Fruit fly (Drosophila melanogaster): ENCODE results near the gene CG44437.

The CG44437 gene

DNA sequence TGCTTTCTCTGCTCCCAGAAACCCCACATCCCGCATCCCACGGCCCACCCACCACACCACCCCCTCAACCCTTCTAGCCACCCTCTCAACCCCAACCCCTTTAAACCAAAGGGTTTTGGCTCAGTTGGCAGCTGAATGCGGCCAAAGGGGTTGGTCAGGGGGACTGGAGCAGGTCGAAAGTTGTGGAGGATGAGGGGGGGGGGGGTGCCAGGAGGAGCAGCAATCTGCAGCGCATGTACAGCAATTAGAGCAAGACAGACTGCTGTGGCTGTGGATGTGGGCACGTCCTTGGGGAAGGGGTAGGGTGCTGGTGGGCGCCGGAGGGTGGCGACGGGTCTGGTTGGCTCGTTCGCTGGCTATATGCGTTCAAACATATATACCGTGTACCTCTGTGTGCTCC is 6.5 kb upstream of the CG44437 start:
- TF ChIP-seq CG11902 (GFP tag; optimal IDR thresholded peaks at IDR 0.05) (no peak), Met (GFP tag; optimal IDR thresholded peaks at IDR 0.05) (no peak), CG8632 (GFP tag; optimal IDR thresholded peaks at IDR 0.05) (no peak), CG3919 (GFP tag; optimal IDR thresholded peaks at IDR 0.05) (no peak), Eip75B (GFP tag; optimal IDR thresholded peaks at IDR 0.05) (no peak), net (GFP tag; optimal IDR thresholded peaks at IDR 0.05) (no peak), CG8119 (GFP tag; IDR thresholded peaks at IDR 0.05) (no peak), Smox (GFP tag; optimal IDR thresholded peaks at IDR 0.05) (no peak), lz (GFP tag; optimal IDR thresholded peaks at IDR 0.05) (no peak), CG34406 (GFP tag; optimal IDR thresholded peaks at IDR 0.05) (no peak), CG4318 (GFP tag; optimal IDR thresholded peaks at IDR 0.05) (no peak), CG7368 (GFP tag; optimal IDR thresholded peaks at IDR 0.05) (no peak), CG6276 (GFP tag; optimal IDR thresholded peaks at IDR 0.05) (no peak), CG32006 (GFP tag; optimal IDR thresholded peaks at IDR 0.05) (no peak), CG10669 (GFP tag; optimal IDR thresholded peaks at IDR 0.05) (no peak), Lpt (GFP tag; optimal IDR thresholded peaks at IDR 0.05) (no peak), Sox14 (GFP tag; optimal IDR thresholded peaks at IDR 0.05) (no peak), Sox102F (GFP tag; optimal IDR thresholded peaks at IDR 0.05) (no peak), CG11294 (GFP tag; IDR thresholded peaks at IDR 0.05) (no peak)

DNA sequence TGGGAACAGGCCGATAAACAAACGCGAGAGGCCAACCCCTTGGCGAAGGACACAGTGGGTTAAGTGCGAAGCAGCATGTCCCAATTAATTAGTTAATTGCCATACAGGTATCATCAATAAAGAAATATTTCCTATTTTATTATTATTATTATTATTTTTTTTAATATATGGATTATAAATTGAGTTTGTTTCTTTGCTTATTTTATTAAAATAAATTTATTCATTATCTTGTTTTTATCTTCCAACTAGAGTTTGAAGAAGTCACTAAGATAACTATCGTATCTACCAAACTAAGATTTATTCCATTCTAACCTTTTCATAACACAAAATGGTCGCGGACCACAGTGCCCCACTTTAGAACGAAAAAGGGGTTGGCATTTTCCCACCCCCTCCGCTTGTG is 6.0 kb upstream of the CG44437 start:
- TF ChIP-seq achi (GFP tag; optimal IDR thresholded peaks at IDR 0.05) = peak; percentile 43
- TF ChIP-seq Hr4 (GFP tag; optimal IDR thresholded peaks at IDR 0.05) = no peak
- no peak for TF ChIP-seq cyc (GFP tag; optimal IDR thresholded peaks at IDR 0.05)
- no peak for TF ChIP-seq CG6163 (GFP tag; IDR thresholded peaks at IDR 0.05)
- TF ChIP-seq Eip78C (GFP tag) = peak; percentile 57
- no peak for TF ChIP-seq fd85E (GFP tag; optimal IDR thresholded peaks at IDR 0.05)
- TF ChIP-seq Eip75B (GFP tag; optimal IDR thresholded peaks at IDR 0.05) = no peak
- TF ChIP-seq Hr38 (GFP tag; optimal IDR thresholded peaks at IDR 0.05) = no peak
- TF ChIP-seq CG34406 (GFP tag; optimal IDR thresholded peaks at IDR 0.05) = peak; percentile 21
- TF ChIP-seq CG7368 (GFP tag; optimal IDR thresholded peaks at IDR 0.05) = no peak
- no peak for TF ChIP-seq eg (GFP tag; IDR thresholded peaks at IDR 0.05)
- peak; percentile 3 for TF ChIP-seq esn (GFP tag; optimal IDR thresholded peaks at IDR 0.05)
- TF ChIP-seq Smox (GFP tag; optimal IDR thresholded peaks at IDR 0.05) = no peak
- peak; percentile 7 for TF ChIP-seq CG8632 (GFP tag; optimal IDR thresholded peaks at IDR 0.05)
- TF ChIP-seq CG32006 (GFP tag; optimal IDR thresholded peaks at IDR 0.05) = peak; percentile 24
- no peak for TF ChIP-seq Eip93F (GFP tag; optimal IDR thresholded peaks at IDR 0.05)
- TF ChIP-seq spab (GFP tag; optimal IDR thresholded peaks at IDR 0.05) = no peak

DNA sequence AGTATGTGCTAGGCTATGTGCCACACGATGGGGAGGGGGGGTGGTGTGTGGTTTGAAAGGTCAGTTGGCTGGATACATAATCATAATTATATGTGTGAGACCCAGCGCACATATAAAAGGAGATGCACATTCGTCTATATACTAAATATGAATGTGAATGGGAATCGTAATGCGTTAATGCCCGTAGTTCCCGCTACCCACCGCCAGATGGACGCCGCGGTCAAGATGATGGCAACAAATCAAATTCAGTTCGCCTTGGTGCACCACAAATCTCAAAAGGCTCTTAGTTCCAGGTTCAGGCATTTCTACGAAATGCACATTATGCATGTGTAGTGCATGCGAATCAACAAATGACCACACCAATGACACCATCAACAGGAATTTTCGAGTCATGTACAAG is 2.7 kb upstream of the CG44437 start:
- TF ChIP-seq achi (GFP tag; optimal IDR thresholded peaks at IDR 0.05) (no peak), net (GFP tag; optimal IDR thresholded peaks at IDR 0.05) (no peak), Ets21C (GFP tag; optimal IDR thresholded peaks at IDR 0.05) (no peak), CG10669 (GFP tag; optimal IDR thresholded peaks at IDR 0.05) (no peak), Hr39 (GFP tag; optimal IDR thresholded peaks at IDR 0.05) (no peak), CG9139 (GFP tag; optimal IDR thresholded peaks at IDR 0.05) (no peak), vri (GFP tag; optimal IDR thresholded peaks at IDR 0.05) (no peak), esn (GFP tag; optimal IDR thresholded peaks at IDR 0.05) (no peak), CG6163 (GFP tag; IDR thresholded peaks at IDR 0.05) (no peak), Sox15 (GFP tag; optimal IDR thresholded peaks at IDR 0.05) (no peak)

DNA sequence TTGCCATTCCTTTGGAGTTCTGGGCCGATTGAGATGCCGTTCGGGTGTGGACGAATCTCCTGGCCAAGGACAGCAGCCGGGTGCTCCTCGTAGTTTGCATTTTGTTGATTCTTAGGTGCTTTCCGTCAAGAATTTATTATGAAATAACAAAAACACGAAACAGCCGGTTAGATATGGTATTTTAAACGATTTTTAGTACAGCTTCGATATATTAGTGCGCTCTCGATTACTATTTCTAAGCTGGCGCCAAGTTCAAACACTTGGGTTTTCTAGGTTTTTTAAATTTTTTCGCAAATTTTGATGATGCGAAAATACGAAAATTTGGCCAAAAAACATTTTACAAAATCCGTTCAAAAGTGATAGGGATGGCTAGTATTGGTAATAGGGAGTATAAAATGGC is 7.8 kb downstream of the CG44437 start, which contains the start of gene Coq5:
Gene Coq5, minus strand, starts transcription at position 303 of the 400 bp plus-strand sequence.
- TF ChIP-seq Eip93F (GFP tag; optimal IDR thresholded peaks at IDR 0.05) (no peak), Sox14 (GFP tag; optimal IDR thresholded peaks at IDR 0.05) (no peak), CG32006 (GFP tag; optimal IDR thresholded peaks at IDR 0.05) (no peak), CG8119 (GFP tag; IDR thresholded peaks at IDR 0.05) (no peak), pdm3 (GFP tag; optimal IDR thresholded peaks at IDR 0.05) (no peak), CG4318 (GFP tag; optimal IDR thresholded peaks at IDR 0.05) (no peak), CG8632 (GFP tag; optimal IDR thresholded peaks at IDR 0.05) (no peak), CG6808 (GFP tag; optimal IDR thresholded peaks at IDR 0.05) (no peak), Ets96B (tag; optimal IDR thresholded peaks at IDR 0.05) (no peak), Eip78C (GFP tag) (no peak), dsx (GFP tag; optimal IDR thresholded peaks at IDR 0.05; ENCODE audit: poor library complexity, severe bottlenecking) (no peak), Hr38 (GFP tag; optimal IDR thresholded peaks at IDR 0.05) (no peak), CG16779 (tag; optimal IDR thresholded peaks at IDR 0.05) (no peak), CG10669 (GFP tag; optimal IDR thresholded peaks at IDR 0.05) (no peak)

All from whole organism, prepupa.